Worm (Caenorhabditis elegans): ENCODE results near the gene C18A11.4.

Gene C18A11.4

DNA sequence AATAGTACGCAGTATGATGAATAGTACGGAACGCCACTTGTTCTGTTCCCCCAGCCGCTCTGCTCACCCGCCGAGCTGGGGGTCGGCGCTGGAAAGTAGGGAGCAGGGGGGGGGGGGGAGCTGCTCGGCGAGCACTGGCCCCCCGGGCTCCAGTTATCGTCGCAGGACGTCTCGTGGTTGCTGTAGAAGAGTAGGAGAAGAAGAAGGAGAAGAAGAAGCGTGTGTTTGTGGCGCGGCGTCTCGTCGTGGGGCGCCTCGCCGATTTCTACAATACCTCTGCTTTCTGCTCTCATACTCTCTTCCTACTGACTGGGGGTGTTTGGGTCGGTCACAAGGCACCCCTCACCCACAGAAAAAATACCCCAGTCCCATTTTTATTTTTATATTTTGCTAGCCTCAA, 28.0 kb upstream of the C18A11.4 start (continued):
- TF ChIP-seq F49E8.2 (tag; optimal IDR thresholded peaks at IDR 0.05; ENCODE audit: borderline replicate concordance) (no peak), lsy-2 (tag; optimal IDR thresholded peaks at IDR 0.05) (peak in 1 of 2 experiments; percentile 54), skn-1 (tag; optimal IDR thresholded peaks at IDR 0.05) (no peak), ceh-32 (tag; optimal IDR thresholded peaks at IDR 0.05; ENCODE audit: poor library complexity) (no peak), zip-11 (GFP tag; IDR thresholded peaks at IDR 0.05) (no peak), Y75B8A.6 (GFP tag; IDR thresholded peaks at IDR 0.05) (peak; percentile 23; the same call in 1 of the 2 replicates), ceh-44 (GFP tag; IDR thresholded peaks at IDR 0.05) (no peak), zfp-2 (tag; optimal IDR thresholded peaks at IDR 0.05) (no peak), snpc-4 (tag; optimal IDR thresholded peaks at IDR 0.05) (no peak), nhr-111 (GFP tag; optimal IDR thresholded peaks at IDR 0.05) (no peak), hlh-30 (tag; optimal IDR thresholded peaks at IDR 0.05; ENCODE audit: insufficient read depth) (peak; percentile 86), egl-43 (GFP tag; IDR thresholded peaks at IDR 0.05) (peak; percentile 88), ceh-28 (tag; optimal IDR thresholded peaks at IDR 0.05) (no peak), Y5F2A.4 (GFP tag; optimal IDR thresholded peaks at IDR 0.05) (no peak), pha-4 (GFP tag; IDR thresholded peaks at IDR 0.05) (peak; percentile 91; the same call in 1 of the 2 replicates), pha-4 (tag; optimal IDR thresholded peaks at IDR 0.05) (no peak), hmg-1.1 (GFP tag; IDR thresholded peaks at IDR 0.05) (peak; percentile 77), ceh-20 (GFP tag; IDR thresholded peaks at IDR 0.05) (peak; percentile 62; the same call in 1 of the 2 replicates), aha-1 (tag) (peak; percentile 52), set-16 (GFP tag; IDR thresholded peaks at IDR 0.05) (peak; percentile 100), tra-1 (GFP tag; IDR thresholded peaks at IDR 0.05) (peak; percentile 33; the same call in 1 of the 2 replicates), daf-19 (GFP tag; conservative IDR thresholded peaks at IDR 0.05) (no peak), nhr-6 (tag; optimal IDR thresholded peaks at IDR 0.05) (no peak), unc-130 (GFP tag; optimal IDR thresholded peaks at IDR 0.05) (no peak), hlh-11 (tag; optimal IDR thresholded peaks at IDR 0.05) (peak; percentile 47), ztf-7 (tag; optimal IDR thresholded peaks at IDR 0.05) (no peak), lim-7 (GFP tag; IDR thresholded peaks at IDR 0.05) (no peak), mdl-1 (tag; optimal IDR thresholded peaks at IDR 0.05) (peak; percentile 7 to 50), mep-1 (tag; optimal IDR thresholded peaks at IDR 0.05) (peak; percentile 69)

DNA sequence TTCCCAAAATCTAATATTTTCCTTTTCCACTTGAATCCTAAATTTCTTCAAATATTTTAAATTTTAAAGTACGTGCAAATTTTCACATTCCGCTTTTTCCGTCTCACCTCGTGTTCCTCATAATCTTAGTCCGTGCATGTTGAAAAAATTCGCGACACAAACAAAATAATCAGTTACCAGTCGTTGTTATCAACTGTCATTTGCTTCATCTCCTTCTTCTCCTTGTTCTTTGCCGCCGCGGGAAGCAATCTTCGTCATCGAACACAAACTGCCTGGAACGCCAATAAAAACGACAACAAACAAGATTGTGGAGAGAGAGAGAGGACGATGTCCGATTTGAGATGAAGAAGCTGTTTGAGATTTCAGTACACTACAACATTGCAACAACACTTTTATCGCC, 27.6 kb upstream of the C18A11.4 start, which contains the start of gene C34D10.5:
Gene C34D10.5, plus strand, starts transcription at position 269 of the 400 bp plus-strand sequence.
- no peak for TF ChIP-seq lin-1 (GFP tag; IDR thresholded peaks at IDR 0.05)
- no peak for TF ChIP-seq vab-7 (GFP tag; IDR thresholded peaks at IDR 0.05)
- TF ChIP-seq hif-1 (tag; optimal IDR thresholded peaks at IDR 0.05), result peak; percentile 67 to 96
- TF ChIP-seq mep-1 (tag; optimal IDR thresholded peaks at IDR 0.05), result no peak
- no peak for TF ChIP-seq nhr-48 (tag; optimal IDR thresholded peaks at IDR 0.05)
- no peak for TF ChIP-seq zip-2 (tag; optimal IDR thresholded peaks at IDR 0.05)
- no peak for TF ChIP-seq spr-1 (tag; optimal IDR thresholded peaks at IDR 0.05)
- TF ChIP-seq ceh-44 (GFP tag; IDR thresholded peaks at IDR 0.05), result no peak
- TF ChIP-seq ces-1 (GFP tag; optimal IDR thresholded peaks at IDR 0.05), result no peak
- TF ChIP-seq arid-1 (GFP tag; conservative IDR thresholded peaks at IDR 0.05), result no peak
- no peak for TF ChIP-seq pha-4 (GFP tag; IDR thresholded peaks at IDR 0.05)
- TF ChIP-seq pha-4 (tag; optimal IDR thresholded peaks at IDR 0.05), result no peak
- TF ChIP-seq nhr-111 (GFP tag; optimal IDR thresholded peaks at IDR 0.05), result no peak
- no peak for TF ChIP-seq spr-3 (GFP tag; optimal IDR thresholded peaks at IDR 0.05)
- TF ChIP-seq sdz-12 (GFP tag; optimal IDR thresholded peaks at IDR 0.05), result no peak
- no peak for TF ChIP-seq F10B5.3 (tag; optimal IDR thresholded peaks at IDR 0.05)
- TF ChIP-seq F44E2.7 (GFP tag; IDR thresholded peaks at IDR 0.05), result no peak
- TF ChIP-seq nhr-28 (tag; optimal IDR thresholded peaks at IDR 0.05), result peak; percentile 55
- no peak for TF ChIP-seq zfp-2 (tag; optimal IDR thresholded peaks at IDR 0.05)
- TF ChIP-seq tag-97 (GFP tag; IDR thresholded peaks at IDR 0.05), result no peak
- TF ChIP-seq zip-11 (GFP tag; IDR thresholded peaks at IDR 0.05), result no peak
- no peak for TF ChIP-seq mdt-29 (GFP tag; IDR thresholded peaks at IDR 0.05)
- no peak for TF ChIP-seq unc-39 (tag; optimal IDR thresholded peaks at IDR 0.05)
- TF ChIP-seq nhr-10 (tag; optimal IDR thresholded peaks at IDR 0.05), result no peak
- TF ChIP-seq madf-5 (GFP tag; IDR thresholded peaks at IDR 0.05), result no peak
- TF ChIP-seq lin-15B (tag; optimal IDR thresholded peaks at IDR 0.05), result no peak
- TF ChIP-seq lin-29 (GFP tag; IDR thresholded peaks at IDR 0.05), result no peak
- TF ChIP-seq ceh-82 (tag; optimal IDR thresholded peaks at IDR 0.05), result no peak
- no peak for TF ChIP-seq aha-1 (tag)
- no peak for TF ChIP-seq zfp-3 (GFP tag; conservative IDR thresholded peaks at IDR 0.05)
- TF ChIP-seq nhr-42 (GFP tag; IDR thresholded peaks at IDR 0.05), result no peak

All from whole organism, L4 larva.